Worm (Caenorhabditis elegans): ENCODE data around the gene apn-1.

DNA sequence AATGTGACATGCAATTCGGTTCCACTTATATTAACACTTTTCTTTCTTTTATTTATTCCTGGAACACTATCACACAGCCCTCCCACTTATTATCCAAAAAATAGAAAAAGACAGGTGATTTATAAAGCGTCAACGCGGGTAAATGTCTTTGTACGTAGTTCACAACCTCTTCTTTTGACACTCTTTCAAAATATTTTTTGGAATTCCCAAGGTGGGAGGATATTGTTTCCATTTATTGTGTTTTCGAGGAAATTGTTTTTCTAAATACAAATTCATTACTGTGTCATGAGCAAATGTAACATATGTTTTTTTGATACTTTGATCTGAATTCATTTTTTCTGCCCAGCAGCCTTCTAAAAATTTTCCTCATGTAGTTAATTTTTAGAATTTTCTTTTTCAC, 10.5 kb downstream of the apn-1 start:
- TF ChIP-seq flt-1 (GFP tag; IDR thresholded peaks at IDR 0.05) (no peak), ztf-29 (GFP tag; IDR thresholded peaks at IDR 0.05) (no peak), klf-2 (GFP tag; conservative IDR thresholded peaks at IDR 0.05) (no peak), med-1 (GFP tag; optimal IDR thresholded peaks at IDR 0.05; ENCODE audit: insufficient read depth) (no peak), ref-1 (GFP tag; conservative IDR thresholded peaks at IDR 0.05) (no peak)
